Worm (Caenorhabditis elegans): ENCODE results near the gene xbx-9.

The xbx-9 gene

DNA sequence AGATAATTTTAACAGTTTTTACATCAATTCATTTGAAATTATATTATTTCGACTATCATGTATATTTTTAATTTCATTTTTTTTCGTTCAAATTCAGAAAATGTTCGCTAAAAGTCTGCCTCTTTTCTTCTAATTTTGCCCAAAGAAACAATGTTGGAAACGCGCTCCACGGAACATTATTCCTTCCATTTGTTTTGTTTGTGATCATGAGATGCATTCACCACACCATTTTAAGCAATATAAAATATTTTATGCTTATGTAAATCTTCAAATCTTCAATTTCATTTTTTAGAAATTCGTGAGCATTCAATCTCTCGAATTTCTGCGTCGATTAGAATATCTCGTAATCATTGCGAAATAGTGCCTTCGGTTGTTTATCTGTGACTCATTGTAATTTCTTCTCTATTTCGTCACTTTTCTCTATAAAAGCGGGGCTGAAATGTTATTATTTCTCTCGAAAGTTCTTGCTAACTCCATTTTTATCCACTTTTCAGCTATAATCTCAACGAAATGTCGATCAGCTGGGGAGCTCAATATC lies 36.6 kb upstream of the xbx-9 start, which contains the start of gene istr-1 (continued):
- TF ChIP-seq ZK546.5 (tag; optimal IDR thresholded peaks at IDR 0.05) (no peak), aly-2 (tag; optimal IDR thresholded peaks at IDR 0.05) (no peak), blmp-1 (tag; optimal IDR thresholded peaks at IDR 0.05; ENCODE audit: insufficient read depth) (no peak), mdl-1 (tag; optimal IDR thresholded peaks at IDR 0.05) (no peak), Y55F3AM.14 (GFP tag; optimal IDR thresholded peaks at IDR 0.05) (no peak), nhr-10 (tag; optimal IDR thresholded peaks at IDR 0.05) (no peak)

DNA sequence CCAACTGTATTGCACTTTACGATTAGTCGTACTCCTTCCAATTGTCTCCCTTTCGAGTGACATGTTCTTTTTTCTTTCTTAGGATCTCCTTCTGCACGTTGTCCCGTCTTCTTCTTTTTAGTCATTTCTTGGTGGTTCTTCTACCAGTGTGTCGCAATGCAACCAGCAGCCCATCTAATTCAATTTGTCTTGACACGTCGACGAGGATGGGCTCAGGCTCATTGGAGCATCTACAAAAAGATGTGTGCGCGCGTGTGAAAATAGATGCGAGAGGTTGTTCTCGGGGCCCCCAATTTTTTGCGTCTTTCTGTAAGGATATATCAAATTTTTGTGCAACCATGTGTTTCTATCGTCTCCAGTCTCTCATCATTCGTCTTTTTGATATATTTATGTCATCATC lies 32.4 kb upstream of the xbx-9 start:
- TF ChIP-seq nhr-25 (tag; optimal IDR thresholded peaks at IDR 0.05): no peak
- peak; percentile 48 for TF ChIP-seq zag-1 (tag; optimal IDR thresholded peaks at IDR 0.05)
- peak; percentile 47 for TF ChIP-seq crh-2 (tag; optimal IDR thresholded peaks at IDR 0.05)
- TF ChIP-seq ztf-4 (tag; optimal IDR thresholded peaks at IDR 0.05): no peak
- no peak for TF ChIP-seq ztf-11 (tag; optimal IDR thresholded peaks at IDR 0.05)

DNA sequence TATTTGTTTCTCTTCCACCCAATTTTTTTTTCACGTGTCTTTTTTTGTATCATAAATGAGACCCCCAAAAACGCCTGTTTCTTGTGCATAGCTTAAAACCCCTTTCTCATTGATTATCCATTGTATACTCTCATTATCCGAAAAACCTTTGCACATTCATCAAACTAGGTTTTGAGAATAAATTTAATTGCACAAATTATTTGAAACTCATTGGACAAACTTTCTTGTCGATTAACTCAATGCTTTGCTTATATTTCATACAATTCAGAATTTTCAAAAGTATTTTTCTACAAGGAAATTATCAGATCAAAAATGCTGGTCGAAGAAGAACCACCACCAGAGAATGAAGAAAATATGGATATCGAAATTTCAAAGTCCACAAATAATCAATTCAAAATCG lies 29.9 kb upstream of the xbx-9 start, which contains the start of gene R11D1.1:
TSS of gene R11D1.1 (plus strand) at position 301 of the 400 bp plus-strand sequence.
- TF ChIP-seq egl-27 (tag; optimal IDR thresholded peaks at IDR 0.05) (no peak), lsy-2 (tag; optimal IDR thresholded peaks at IDR 0.05) (no peak), nhr-25 (tag; optimal IDR thresholded peaks at IDR 0.05) (no peak), nhr-6 (tag; optimal IDR thresholded peaks at IDR 0.05) (no peak), C34F6.9 (tag; optimal IDR thresholded peaks at IDR 0.05) (no peak), R02D3.7 (tag; optimal IDR thresholded peaks at IDR 0.05) (no peak), peb-1 (tag; optimal IDR thresholded peaks at IDR 0.05) (no peak), fos-1 (tag; optimal IDR thresholded peaks at IDR 0.05) (no peak), nhr-23 (tag; optimal IDR thresholded peaks at IDR 0.05) (no peak), gmeb-1 (tag; optimal IDR thresholded peaks at IDR 0.05) (no peak), lin-39 (tag; optimal IDR thresholded peaks at IDR 0.05) (no peak), ceh-16 (tag; optimal IDR thresholded peaks at IDR 0.05) (no peak)

DNA sequence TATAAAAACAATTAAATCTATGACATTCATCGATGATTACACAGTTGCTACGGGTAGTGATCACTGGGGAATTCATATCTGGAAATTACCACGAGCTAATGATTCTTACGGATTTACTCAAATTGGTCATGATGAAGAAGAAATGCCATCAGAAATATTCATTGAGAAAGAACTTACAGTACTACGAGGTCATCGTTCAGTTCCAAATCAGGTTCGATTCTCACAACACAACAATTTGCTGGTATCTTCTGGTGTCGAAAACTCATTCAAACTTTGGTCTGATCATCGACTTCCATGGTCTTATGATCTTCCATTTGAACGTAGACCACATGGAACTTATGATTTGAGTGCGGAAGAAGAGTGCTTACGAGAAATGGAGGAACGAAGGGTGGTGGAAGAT lies 27.5 kb upstream of the xbx-9 start:
- no peak for TF ChIP-seq alr-1 (tag; optimal IDR thresholded peaks at IDR 0.05)
- TF ChIP-seq elt-3 (tag; optimal IDR thresholded peaks at IDR 0.05): no peak
- no peak for TF ChIP-seq fos-1 (tag; optimal IDR thresholded peaks at IDR 0.05)
- no peak for TF ChIP-seq egl-27 (tag; optimal IDR thresholded peaks at IDR 0.05)
- TF ChIP-seq nhr-129 (tag; optimal IDR thresholded peaks at IDR 0.05): no peak
- TF ChIP-seq nhr-23 (tag; optimal IDR thresholded peaks at IDR 0.05): no peak
- no peak for TF ChIP-seq unc-39 (tag; optimal IDR thresholded peaks at IDR 0.05)

DNA sequence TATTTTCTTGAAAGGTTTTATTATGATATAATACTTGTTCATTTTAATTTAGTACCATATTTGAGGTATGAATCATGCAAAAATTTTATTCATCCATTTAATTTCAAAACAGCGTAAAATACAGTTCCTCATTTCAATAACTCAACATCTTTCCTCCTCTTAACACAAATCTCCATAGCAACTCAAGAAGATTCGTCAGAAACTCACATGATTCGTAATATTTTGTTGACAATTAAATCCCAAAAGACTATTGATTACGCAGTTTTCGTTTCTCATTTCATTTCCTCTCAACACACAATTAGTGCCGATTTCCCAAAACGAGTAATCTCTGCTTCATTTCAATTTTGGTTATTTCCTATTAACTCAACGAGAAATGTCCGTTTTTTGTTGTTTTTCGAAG lies 25.7 kb upstream of the xbx-9 start, which contains the start of gene R11D1.2:
TSS of gene R11D1.2 (plus strand) at position 301 of the 400 bp plus-strand sequence.
- TF ChIP-seq elt-3 (tag; optimal IDR thresholded peaks at IDR 0.05) (no peak), unc-55 (GFP tag; optimal IDR thresholded peaks at IDR 0.05) (no peak), ZK546.5 (tag; optimal IDR thresholded peaks at IDR 0.05) (no peak), elt-1 (tag; optimal IDR thresholded peaks at IDR 0.05) (no peak), egl-27 (tag; optimal IDR thresholded peaks at IDR 0.05) (no peak), dmd-4 (tag; optimal IDR thresholded peaks at IDR 0.05) (no peak), nhr-11 (tag; optimal IDR thresholded peaks at IDR 0.05) (no peak), ceh-82 (tag; optimal IDR thresholded peaks at IDR 0.05) (no peak), nhr-237 (tag; optimal IDR thresholded peaks at IDR 0.05) (no peak), mbf-1 (tag; optimal IDR thresholded peaks at IDR 0.05) (no peak), nhr-12 (tag; optimal IDR thresholded peaks at IDR 0.05) (no peak), Y55F3AM.14 (GFP tag; optimal IDR thresholded peaks at IDR 0.05) (no peak)

DNA sequence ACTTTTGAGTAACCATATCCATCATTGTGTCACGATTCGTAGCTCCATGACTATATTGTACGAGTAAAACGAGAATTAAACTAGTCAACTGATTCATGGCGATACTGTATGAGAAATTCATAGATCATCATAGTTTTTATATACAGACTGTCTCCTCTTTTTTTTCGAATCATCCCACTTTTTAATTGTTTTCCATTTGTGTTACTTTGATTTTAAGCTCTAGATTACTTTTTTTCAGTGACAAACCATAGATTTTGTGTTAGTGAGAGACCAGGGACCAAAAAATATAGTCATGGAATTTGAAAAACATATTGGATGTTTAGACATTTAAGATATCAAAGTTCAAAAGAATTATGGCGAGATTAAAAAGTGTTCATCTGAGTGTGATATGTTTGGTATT lies 22.0 kb upstream of the xbx-9 start, which contains the start of gene R11D1.3:
TSS of gene R11D1.3 (minus strand) at position 101 of the 400 bp plus-strand sequence.
- TF ChIP-seq sma-3 (GFP tag; optimal IDR thresholded peaks at IDR 0.05): no peak
- TF ChIP-seq crh-2 (tag; optimal IDR thresholded peaks at IDR 0.05): no peak
- no peak for TF ChIP-seq Y55F3AM.14 (GFP tag; optimal IDR thresholded peaks at IDR 0.05)
- TF ChIP-seq ZK546.5 (tag; optimal IDR thresholded peaks at IDR 0.05): no peak
- no peak for TF ChIP-seq F13H6.1 (tag; optimal IDR thresholded peaks at IDR 0.05)
